Worm (Caenorhabditis elegans) whole organism, L4 larva: Measurements from ENCODE around the gene ndus-8.

Source experiments
- F37D6.2 ChIP-seq: sonication (generic microtip); optimal IDR thresholded peaks from 2 replicates; lab custom pipeline; 2016; ENCODE audit warnings: mild to moderate bottlenecking, missing genetic modification characterization, missing compliant biosample characterization
- T20F7.1 ChIP-seq: fragments of 200-800 bp; sonication (Bioruptor generic); optimal IDR thresholded peaks from 2 replicates; lab custom pipeline; 2018; ENCODE audit warnings: mild to moderate bottlenecking, missing genetic modification characterization, missing compliant biosample characterization
- Y105C5A.15 ChIP-seq: fragments of 200-800 bp; sonication (Bioruptor generic); IDR thresholded peaks from 2 replicates; pipeline ENCODE4 v1.3.6; 2022; ENCODE audit warnings: missing genetic modification characterization, missing compliant biosample characterization
- ZK337.2 ChIP-seq: fragments of 200-800 bp; sonication (Bioruptor generic); IDR thresholded peaks from 2 replicates; pipeline ENCODE4 v1.3.6; 2022; ENCODE audit warnings: missing genetic modification reagents, missing genetic modification characterization, missing compliant biosample characterization
- ZK546.5 ChIP-seq, 2 experiments: sonication (generic microtip); optimal IDR thresholded peaks; 2 replicates each; lab custom pipeline; 2017; ENCODE audit warnings: missing biosample characterization in 2 of 2, missing genetic modification characterization in 2 of 2
- aha-1 ChIP-seq: fragments of 150-350 bp; peaks from one replicate; lab custom pipeline; 2014; ENCODE audit warnings: missing biosample characterization, missing genetic modification characterization
- arid-1 ChIP-seq: fragments of 200-800 bp; sonication (Bioruptor generic); conservative IDR thresholded peaks from 2 replicates; pipeline ENCODE4 v1.3.6; 2022; ENCODE audit warnings: missing genetic modification reagents, missing genetic modification characterization, missing compliant biosample characterization
- attf-4 ChIP-seq: sonication (generic microtip); optimal IDR thresholded peaks from 3 replicates; lab custom pipeline; 2017; ENCODE audit warnings: missing biosample characterization, missing genetic modification characterization
- ceh-20 ChIP-seq: fragments of 200-800 bp; sonication (Bioruptor generic); IDR thresholded peaks from 2 replicates; pipeline ENCODE4 v1.3.6; 2022; ENCODE audit warnings: missing genetic modification reagents, missing genetic modification characterization, missing compliant biosample characterization
- ceh-28 ChIP-seq: fragments of 150-350 bp; optimal IDR thresholded peaks from 2 replicates; lab custom pipeline; 2014; ENCODE audit warnings: missing biosample characterization, missing genetic modification reagents, missing genetic modification characterization
- ceh-44 ChIP-seq: fragments of 200-800 bp; sonication (Bioruptor generic); IDR thresholded peaks from 2 replicates; pipeline ENCODE4 v1.3.6; 2022; ENCODE audit warnings: missing genetic modification reagents, missing genetic modification characterization, missing compliant biosample characterization
- ceh-62 ChIP-seq: sonication (generic microtip); optimal IDR thresholded peaks from 2 replicates; lab custom pipeline; 2017; ENCODE audit warnings: missing biosample characterization, missing genetic modification characterization
- ces-1 ChIP-seq: fragments of 150-350 bp; sonication (generic microtip); optimal IDR thresholded peaks from 4 replicates; lab custom pipeline; 2014; ENCODE audit warnings: missing biosample characterization, missing genetic modification reagents, missing genetic modification characterization
- cey-2 ChIP-seq: sonication (generic microtip); optimal IDR thresholded peaks from 3 replicates; lab custom pipeline; 2017; ENCODE audit warnings: missing genetic modification characterization, mild to moderate bottlenecking, missing compliant biosample characterization, antibody characterized with exemption, borderline replicate concordance; ENCODE audit not compliant: insufficient read depth
- daf-12 ChIP-seq: fragments of 150-350 bp; optimal IDR thresholded peaks from 2 replicates; lab custom pipeline; 2014; ENCODE audit warnings: missing biosample characterization, missing genetic modification reagents, missing genetic modification characterization
- daf-16 ChIP-seq, 3 experiments: sonication (generic microtip); optimal IDR thresholded peaks; 2 replicates each; lab custom pipeline; 2016 to 2017; ENCODE audit warnings: missing genetic modification characterization in 3 of 3, missing genetic modification reagents in 3 of 3, mild to moderate bottlenecking in 2 of 3, missing compliant biosample characterization in 2 of 3, missing biosample characterization in 1 of 3, moderate library complexity in 1 of 3
- daf-19 ChIP-seq: fragments of 200-800 bp; sonication (Bioruptor generic); conservative IDR thresholded peaks from 2 replicates; pipeline ENCODE4 v1.3.6; 2022; ENCODE audit warnings: missing genetic modification characterization, missing compliant biosample characterization
- dpl-1 ChIP-seq: fragments of 150-350 bp; optimal IDR thresholded peaks from 2 replicates; lab custom pipeline; 2014; ENCODE audit warnings: missing biosample characterization, missing genetic modification reagents, missing genetic modification characterization
- duxl-1 ChIP-seq: sonication (generic microtip); optimal IDR thresholded peaks from 2 replicates; lab custom pipeline; 2016; ENCODE audit warnings: mild to moderate bottlenecking, missing genetic modification characterization, moderate library complexity, missing compliant biosample characterization; ENCODE audit not compliant: poor library complexity
- dve-1 ChIP-seq: sonication (generic microtip); optimal IDR thresholded peaks from 2 replicates; lab custom pipeline; 2017; ENCODE audit warnings: antibody characterized with exemption, mild to moderate bottlenecking, missing genetic modification characterization, missing compliant biosample characterization; ENCODE audit not compliant: insufficient read depth
- egl-27 ChIP-seq: sonication (generic microtip); optimal IDR thresholded peaks from 3 replicates; lab custom pipeline; 2017; ENCODE audit warnings: missing biosample characterization, missing genetic modification reagents, missing genetic modification characterization
- fos-1 ChIP-seq: fragments of 150-350 bp; optimal IDR thresholded peaks from 2 replicates; lab custom pipeline; 2014; ENCODE audit warnings: missing biosample characterization, missing genetic modification characterization
- gei-8 ChIP-seq: fragments of 200-800 bp; sonication (Bioruptor generic); optimal IDR thresholded peaks from 2 replicates; lab custom pipeline; 2018; ENCODE audit warnings: mild to moderate bottlenecking, missing genetic modification characterization, missing compliant biosample characterization
- hif-1 ChIP-seq, 2 experiments: sonication (generic microtip); optimal IDR thresholded peaks; 2 replicates each; lab custom pipeline; 2016 to 2017; ENCODE audit warnings: missing compliant biosample characterization in 2 of 2, missing genetic modification characterization in 2 of 2, missing genetic modification reagents in 2 of 2, missing genotype in 2 of 2, mild to moderate bottlenecking in 1 of 2
- hlh-11 ChIP-seq: fragments of 200-800 bp; sonication (Bioruptor generic); optimal IDR thresholded peaks from 2 replicates; lab custom pipeline; 2018; ENCODE audit warnings: mild to moderate bottlenecking, missing genetic modification characterization, missing compliant biosample characterization
- hlh-30 ChIP-seq: sonication (generic microtip); optimal IDR thresholded peaks from 2 replicates; lab custom pipeline; 2017; ENCODE audit warnings: antibody characterized with exemption, mild to moderate bottlenecking, missing genetic modification characterization, missing compliant biosample characterization; ENCODE audit not compliant: insufficient read depth
- lin-1 ChIP-seq: fragments of 200-800 bp; sonication (Bioruptor generic); IDR thresholded peaks from 2 replicates; pipeline ENCODE4 v1.3.6; 2022; ENCODE audit warnings: missing genetic modification reagents, missing genetic modification characterization, missing compliant biosample characterization
- lin-13 ChIP-seq: fragments of 150-350 bp; optimal IDR thresholded peaks from 2 replicates; lab custom pipeline; 2014; ENCODE audit warnings: missing biosample characterization, missing genetic modification reagents, missing genetic modification characterization
- lin-15B ChIP-seq: fragments of 150-350 bp; sonication (generic microtip); optimal IDR thresholded peaks from 3 replicates; lab custom pipeline; 2014; ENCODE audit warnings: missing biosample characterization, missing genetic modification characterization
- lin-38 ChIP-seq: fragments of 200-800 bp; sonication (Bioruptor generic); IDR thresholded peaks from 2 replicates; pipeline ENCODE4 v1.3.6; 2022; ENCODE audit warnings: missing genetic modification reagents, missing genetic modification characterization, missing compliant biosample characterization
- lin-39 ChIP-seq: fragments of 150-350 bp; optimal IDR thresholded peaks from 2 replicates; lab custom pipeline; 2014; ENCODE audit warnings: missing biosample characterization, missing genetic modification reagents, missing genetic modification characterization
- lsy-2 ChIP-seq, 2 experiments: fragments of 150-350 bp in 1 of 2; sonication (generic microtip) in 1 of 2; optimal IDR thresholded peaks; 2 replicates each; lab custom pipeline; 2014 to 2017; ENCODE audit warnings: missing biosample characterization in 2 of 2, missing genetic modification characterization in 2 of 2
- mep-1 ChIP-seq: fragments of 150-350 bp; sonication (generic microtip); optimal IDR thresholded peaks from 3 replicates; lab custom pipeline; 2014; ENCODE audit warnings: missing biosample characterization, missing genetic modification characterization
- mes-2 ChIP-seq: sonication (generic microtip); optimal IDR thresholded peaks from 2 replicates; lab custom pipeline; 2016; ENCODE audit warnings: missing genotype, mild to moderate bottlenecking, missing genetic modification characterization, missing compliant biosample characterization; ENCODE audit not compliant: poor library complexity, severe bottlenecking
- nhr-10 ChIP-seq: fragments of 150-350 bp; optimal IDR thresholded peaks from 2 replicates; lab custom pipeline; 2014; ENCODE audit warnings: missing biosample characterization, missing genetic modification characterization
- nhr-77 ChIP-seq: fragments of 150-350 bp; optimal IDR thresholded peaks from 2 replicates; lab custom pipeline; 2014; ENCODE audit warnings: missing biosample characterization, missing genetic modification characterization
- pha-4 ChIP-seq, 2 experiments: fragments of 150-350 bp in 1 of 2; fragments of 200-800 bp in 1 of 2; sonication (Bioruptor generic) in 1 of 2; IDR thresholded peaks in 1 of 2; optimal IDR thresholded peaks in 1 of 2; 2 replicates each; pipeline versions ENCODE4 v1.3.6 to Lab custom; 2014 to 2022; ENCODE audit warnings: missing genetic modification characterization in 2 of 2, missing genetic modification reagents in 2 of 2, missing biosample characterization in 1 of 2, missing compliant biosample characterization in 1 of 2
- rbr-2 ChIP-seq: sonication (generic microtip); optimal IDR thresholded peaks from 2 replicates; lab custom pipeline; 2016; ENCODE audit warnings: missing genotype, missing genetic modification characterization, missing compliant biosample characterization
- saeg-2 ChIP-seq: fragments of 200-800 bp; sonication (Bioruptor generic); IDR thresholded peaks from 2 replicates; pipeline ENCODE4 v1.3.6; 2022; ENCODE audit warnings: missing genetic modification reagents, missing genetic modification characterization, missing compliant biosample characterization
- tra-1 ChIP-seq: fragments of 200-800 bp; sonication (Bioruptor generic); IDR thresholded peaks from 2 replicates; pipeline ENCODE4 v1.3.6; 2022; ENCODE audit warnings: missing genetic modification reagents, missing genetic modification characterization, missing compliant biosample characterization
- unc-130 ChIP-seq: sonication (generic microtip); optimal IDR thresholded peaks from 2 replicates; lab custom pipeline; 2016; ENCODE audit warnings: missing genetic modification reagents, missing genetic modification characterization, missing compliant biosample characterization
- zfp-2 ChIP-seq: sonication (generic microtip); optimal IDR thresholded peaks from 2 replicates; lab custom pipeline; 2016; ENCODE audit warnings: mild to moderate bottlenecking, missing genetic modification characterization, missing compliant biosample characterization
- zfp-3 ChIP-seq: fragments of 200-800 bp; sonication (Bioruptor generic); conservative IDR thresholded peaks from 2 replicates; pipeline ENCODE4 v1.3.6; 2022; ENCODE audit warnings: missing genetic modification reagents, missing genetic modification characterization, missing compliant biosample characterization
- zip-2 ChIP-seq: fragments of 150-350 bp; optimal IDR thresholded peaks from 2 replicates; lab custom pipeline; 2014; ENCODE audit warnings: missing biosample characterization, missing genetic modification characterization

Gene ndus-8

DNA sequence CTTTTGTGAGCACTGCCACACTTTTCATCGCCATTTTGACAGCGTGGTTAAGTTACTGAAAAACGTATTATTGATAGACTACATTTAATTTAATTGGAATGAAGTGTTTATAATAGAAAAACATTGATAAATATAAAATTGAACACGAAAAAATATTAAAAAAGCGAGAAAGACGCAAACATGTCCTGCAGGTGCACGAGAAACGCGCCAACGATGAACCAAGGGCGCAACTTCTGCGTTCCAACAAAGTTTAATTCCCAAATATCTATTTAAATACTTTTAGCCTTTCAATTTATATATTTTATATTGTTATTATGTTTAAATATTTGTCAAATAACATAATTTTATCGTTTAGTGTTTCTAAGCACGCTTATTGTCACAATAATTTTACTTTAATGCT, at the start of gene ndus-8:
Gene ndus-8, minus strand, starts transcription at position 55 of the 400 bp plus-strand sequence.
- TF ChIP-seq Y105C5A.15 (no peak), mep-1 (tag; lab: Kevin White, UChicago) (peak; percentile 62), dve-1 (tag; lab: Kevin White, UChicago) (peak; percentile 62), rbr-2 (tag; lab: Kevin White, UChicago) (peak; percentile 44), lin-38 (peak; percentile 60), nhr-77 (tag; lab: Kevin White, UChicago) (peak; percentile 5), daf-16 (GFP tag; optimal IDR thresholded peaks at IDR 0.05; lab: Kevin White, UChicago) (no peak), daf-16 (tag; optimal IDR thresholded peaks at IDR 0.05; lab: Kevin White, UChicago) (peak; percentile 40), dpl-1 (peak; percentile 78), hif-1 (tag; optimal IDR thresholded peaks at IDR 0.05; lab: Kevin White, UChicago) (no peak), aha-1 (tag; lab: Kevin White, UChicago) (peak; percentile 51), hlh-11 (tag; lab: Kevin White, UChicago) (peak; percentile 39), lsy-2 (tag; optimal IDR thresholded peaks at IDR 0.05; lab: Kevin White, UChicago) (peak in 1 of 2 experiments; percentile 89), pha-4 (GFP tag; IDR thresholded peaks at IDR 0.05; lab: Robert Waterston, UW) (no peak), pha-4 (tag; optimal IDR thresholded peaks at IDR 0.05; lab: Kevin White, UChicago) (peak; percentile 43), lin-1 (GFP tag; lab: Robert Waterston, UW) (no peak), arid-1 (0 out of 2 replicates have a peak, but pooled peaks have one; percentile 19), mes-2 (peak; percentile 82), ces-1 (GFP tag; lab: Kevin White, UChicago) (no peak), duxl-1 (tag; lab: Kevin White, UChicago) (peak; percentile 18), hlh-30 (tag; lab: Kevin White, UChicago) (peak; percentile 35)
- TF ChIP-seq, all 104 proteins: peak for 15

DNA sequence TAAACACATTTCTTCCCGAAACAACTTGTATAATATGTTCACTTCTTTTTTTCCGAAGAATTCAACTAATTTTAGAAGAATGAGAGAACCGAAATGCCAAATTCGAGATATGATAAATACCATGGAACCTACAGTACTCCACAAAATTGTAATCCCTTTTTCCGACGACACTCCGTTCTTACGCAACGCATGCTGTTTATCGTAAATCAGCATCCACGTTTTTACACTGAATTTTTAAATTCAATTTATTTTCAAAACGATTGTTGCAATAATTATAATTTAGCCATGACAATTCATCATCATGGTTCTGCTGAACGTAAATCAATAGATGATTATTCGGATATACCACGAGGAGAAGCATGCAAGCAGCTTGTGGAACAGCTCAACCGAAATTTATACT, 47.2 kb upstream of the ndus-8 start, which contains the start of gene B0361.3:
Gene B0361.3, plus strand, starts transcription at position 284 of the 400 bp plus-strand sequence.
- TF ChIP-seq lsy-2 (tag; optimal IDR thresholded peaks at IDR 0.05; lab: Kevin White, UChicago): peak in 1 of 2 experiments; percentile 62
- no peak for TF ChIP-seq cey-2
- TF ChIP-seq T20F7.1 (GFP tag; lab: Kevin White, UChicago): peak; percentile 80
- TF ChIP-seq, all 104 proteins: peak for 2

DNA sequence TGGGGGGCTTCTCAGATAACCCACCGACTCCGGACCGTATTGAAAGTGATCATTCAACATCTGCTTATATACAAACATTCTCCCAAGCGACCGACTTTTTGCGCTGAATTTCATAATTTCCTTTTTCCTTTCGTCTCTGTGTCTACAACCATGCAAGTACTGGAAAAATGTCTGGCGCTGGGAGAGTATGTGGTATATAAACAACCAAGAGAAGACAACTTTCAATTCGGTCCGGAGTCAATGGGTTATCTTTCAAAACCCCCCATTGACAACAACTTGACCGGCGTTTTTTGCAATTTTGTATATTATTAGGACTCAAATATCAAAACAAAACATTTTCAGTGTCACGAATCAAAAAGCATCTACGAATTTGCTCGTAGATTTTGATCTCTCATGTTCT, 44.5 kb upstream of the ndus-8 start:
- TF ChIP-seq nhr-77 (tag; lab: Kevin White, UChicago) (peak; percentile 90), unc-130 (GFP tag; lab: Kevin White, UChicago) (no peak), lin-13 (GFP tag; lab: Kevin White, UChicago) (peak; percentile 56), ces-1 (GFP tag; lab: Kevin White, UChicago) (no peak), zip-2 (tag; lab: Kevin White, UChicago) (peak; percentile 89), gei-8 (GFP tag; lab: Kevin White, UChicago) (peak; percentile 37), ceh-44 (no peak), ceh-62 (tag; lab: Kevin White, UChicago) (no peak), pha-4 (GFP tag; IDR thresholded peaks at IDR 0.05; lab: Robert Waterston, UW) (no peak), pha-4 (tag; optimal IDR thresholded peaks at IDR 0.05; lab: Kevin White, UChicago) (no peak), egl-27 (no peak), lin-38 (peak; percentile 84), zfp-2 (tag; lab: Kevin White, UChicago) (peak; percentile 14), fos-1 (tag; lab: Kevin White, UChicago) (no peak), nhr-10 (tag; lab: Kevin White, UChicago) (no peak), ZK546.5 (tag; optimal IDR thresholded peaks at IDR 0.05; lab: Kevin White, UChicago) (no peak), duxl-1 (tag; lab: Kevin White, UChicago) (peak; percentile 72), daf-12 (no peak), ceh-20 (GFP tag; lab: Robert Waterston, UW) (0 out of 2 replicates have a peak, but pooled peaks have one; percentile 31), ceh-28 (tag; lab: Kevin White, UChicago) (no peak), aha-1 (tag; lab: Kevin White, UChicago) (peak; percentile 52), F37D6.2 (tag; lab: Kevin White, UChicago) (peak; percentile 38), lin-15B (tag; lab: Kevin White, UChicago) (no peak), T20F7.1 (GFP tag; lab: Kevin White, UChicago) (peak; percentile 87), attf-4 (no peak), lin-39 (tag; lab: Kevin White, UChicago) (no peak), zfp-3 (GFP tag; lab: Robert Waterston, UW) (peak; percentile 57; the same call in 1 of the 2 replicates), tra-1 (GFP tag; lab: Robert Waterston, UW) (peak; percentile 79; the same call in 1 of the 2 replicates), saeg-2 (GFP tag; lab: Robert Waterston, UW) (no peak), daf-19 (GFP tag; lab: Robert Waterston, UW) (0 out of 2 replicates have a peak, but pooled peaks have one; percentile 48), ZK337.2 (GFP tag; lab: Robert Waterston, UW) (peak; percentile 33; the same call in 1 of the 2 replicates)
